Fruit fly (Drosophila melanogaster) whole organism, embryonic: Measurements from ENCODE around the gene ocn.

Experiments used
- ATbp ChIP-seq: fragments of 200-800 bp; sonication (Bioruptor generic); optimal IDR thresholded peaks from 2 replicates; lab custom pipeline; 2017; ENCODE audit warnings: missing biosample characterization, mild to moderate bottlenecking, missing genetic modification characterization, missing genetic modification reagents
- Awh ChIP-seq: fragments of 200-800 bp; sonication (Bioruptor generic); IDR thresholded peaks from 2 replicates; pipeline ENCODE4, ENCODE4 v1.3.6; 2022; ENCODE audit warnings: missing biosample characterization, missing genetic modification characterization
- CG1024 ChIP-seq: fragments of 200-800 bp; sonication (Bioruptor generic); IDR thresholded peaks from 2 replicates; pipeline ENCODE4 v1.3.6; 2022; ENCODE audit warnings: missing biosample characterization, missing genetic modification characterization
- CG11560 ChIP-seq: fragments of 200-800 bp; sonication (Bioruptor generic); IDR thresholded peaks from 3 replicates; pipeline ENCODE4 v1.3.6; 2022; ENCODE audit warnings: missing biosample characterization, missing genetic modification characterization
- CG11695 ChIP-seq: fragments of 200-800 bp; sonication (Bioruptor generic); IDR thresholded peaks from 3 replicates; pipeline ENCODE4 v1.3.6; 2022; ENCODE audit warnings: missing biosample characterization, missing genetic modification characterization
- CG12104 ChIP-seq: fragments of 200-800 bp; sonication (Bioruptor generic); optimal IDR thresholded peaks from 3 replicates; lab custom pipeline; 2016; ENCODE audit warnings: missing biosample characterization, missing genetic modification characterization
- CG14667 ChIP-seq: fragments of 200-800 bp; sonication (Bioruptor generic); IDR thresholded peaks from 2 replicates; pipeline ENCODE4 v1.3.6; 2022; ENCODE audit warnings: missing biosample characterization, missing genetic modification characterization
- CG15514 ChIP-seq: fragments of 200-800 bp; sonication (Bioruptor generic); optimal IDR thresholded peaks from 3 replicates; lab custom pipeline; 2017; ENCODE audit warnings: missing biosample characterization, missing genetic modification characterization, mild to moderate bottlenecking, moderate library complexity, missing genetic modification reagents
- CG17359 ChIP-seq: fragments of 200-800 bp; sonication (Bioruptor generic); optimal IDR thresholded peaks from 3 replicates; lab custom pipeline; 2018; ENCODE audit warnings: missing biosample characterization, mild to moderate bottlenecking, missing genetic modification characterization, moderate library complexity
- CG17361 ChIP-seq: fragments of 200-800 bp; sonication (Bioruptor generic); IDR thresholded peaks from 3 replicates; pipeline ENCODE4 v1.3.6; 2022; ENCODE audit warnings: missing biosample characterization, missing genetic modification characterization
- CG17385 ChIP-seq: fragments of 200-800 bp; sonication (Bioruptor generic); optimal IDR thresholded peaks from 3 replicates; lab custom pipeline; 2018; ENCODE audit warnings: missing biosample characterization, mild to moderate bottlenecking, missing genetic modification characterization
- CG18262 ChIP-seq: fragments of 200-800 bp; optimal IDR thresholded peaks from 3 replicates; lab custom pipeline; 2019; ENCODE audit warnings: missing biosample characterization, mild to moderate bottlenecking, missing genetic modification characterization, moderate library complexity
- CG3163 ChIP-seq: fragments of 200-800 bp; sonication (Bioruptor generic); optimal IDR thresholded peaks from 3 replicates; lab custom pipeline; 2016; ENCODE audit warnings: missing biosample characterization, missing genetic modification characterization
- CG33213 ChIP-seq: fragments of 200-800 bp; sonication (Bioruptor generic); optimal IDR thresholded peaks from 3 replicates; lab custom pipeline; 2016; ENCODE audit warnings: missing biosample characterization, missing genetic modification characterization
- CG34224 ChIP-seq: fragments of 200-800 bp; sonication (Bioruptor generic); IDR thresholded peaks from 3 replicates; pipeline ENCODE4 v1.3.6; 2022; ENCODE audit warnings: missing biosample characterization, missing genetic modification characterization; ENCODE audit not compliant: partially characterized antibody
- CG4424 ChIP-seq: fragments of 200-800 bp; sonication (Bioruptor generic); optimal IDR thresholded peaks from 3 replicates; lab custom pipeline; 2016; ENCODE audit warnings: missing biosample characterization, missing genetic modification characterization
- CG4730 ChIP-seq: fragments of 200-800 bp; sonication (Bioruptor generic); IDR thresholded peaks from 2 replicates; pipeline ENCODE4 v1.3.6; 2022; ENCODE audit warnings: missing biosample characterization, missing genetic modification characterization
- CG5245 ChIP-seq: fragments of 200-800 bp; sonication (Bioruptor generic); optimal IDR thresholded peaks from 3 replicates; lab custom pipeline; 2016; ENCODE audit warnings: missing biosample characterization, missing genetic modification characterization
- CG7372 ChIP-seq: fragments of 200-800 bp; sonication (Bioruptor generic); IDR thresholded peaks from 2 replicates; pipeline ENCODE4 v1.3.6; 2022; ENCODE audit warnings: missing biosample characterization, missing genetic modification characterization
- CG8089 ChIP-seq: fragments of 200-800 bp; sonication (Bioruptor generic); optimal IDR thresholded peaks from 3 replicates; lab custom pipeline; 2016; ENCODE audit warnings: missing biosample characterization, missing genetic modification characterization
- CG9817 ChIP-seq: fragments of 200-800 bp; sonication (Bioruptor generic); optimal IDR thresholded peaks from 2 replicates; lab custom pipeline; 2018; ENCODE audit warnings: missing biosample characterization, mild to moderate bottlenecking, missing genetic modification characterization, moderate library complexity
- CTCF ChIP-seq: fragments of 200-800 bp; sonication (Bioruptor generic); optimal IDR thresholded peaks from 2 replicates; lab custom pipeline; 2017; ENCODE audit warnings: missing biosample characterization, mild to moderate bottlenecking, missing genetic modification characterization, moderate library complexity
- Chrac-16 ChIP-seq: fragments of 200-800 bp; sonication (Bioruptor generic); optimal IDR thresholded peaks from 3 replicates; lab custom pipeline; 2016; ENCODE audit warnings: missing biosample characterization, missing genetic modification characterization
- Dad ChIP-seq: fragments of 200-800 bp; sonication (Bioruptor generic); optimal IDR thresholded peaks from 3 replicates; lab custom pipeline; 2016; ENCODE audit warnings: missing biosample characterization, missing genetic modification characterization
- Drgx ChIP-seq: fragments of 200-800 bp; sonication (Bioruptor generic); IDR thresholded peaks from 2 replicates; pipeline ENCODE4 v1.3.6; 2022; ENCODE audit warnings: missing biosample characterization, missing genetic modification characterization
- Ets65A ChIP-seq: fragments of 200-800 bp; sonication (Bioruptor generic); peaks from one replicate; lab custom pipeline; 2016; ENCODE audit warnings: missing biosample characterization, missing genetic modification characterization
- HLH54F ChIP-seq: fragments of 200-800 bp; sonication (Bioruptor generic); optimal IDR thresholded peaks from 3 replicates; lab custom pipeline; 2016; ENCODE audit warnings: missing biosample characterization, missing genetic modification characterization
- Hr39 ChIP-seq: fragments of >200 bp; optimal IDR thresholded peaks from 2 replicates; lab custom pipeline; 2017
- Hsf ChIP-seq: fragments of 200-800 bp; sonication (Bioruptor generic); optimal IDR thresholded peaks from 3 replicates; lab custom pipeline; 2016; ENCODE audit warnings: missing biosample characterization, missing genetic modification characterization
- NC2α ChIP-seq: fragments of 200-800 bp; sonication (Bioruptor generic); optimal IDR thresholded peaks from 2 replicates; lab custom pipeline; 2016; ENCODE audit warnings: missing biosample characterization, missing genetic modification characterization
- Oli ChIP-seq: fragments of 200-800 bp; sonication (Bioruptor generic); optimal IDR thresholded peaks from 2 replicates; lab custom pipeline; 2018; ENCODE audit warnings: missing biosample characterization, mild to moderate bottlenecking, missing genetic modification characterization, moderate library complexity
- Spps ChIP-seq: fragments of 200-800 bp; sonication (Bioruptor generic); optimal IDR thresholded peaks from 2 replicates; lab custom pipeline; 2018; ENCODE audit warnings: missing biosample characterization, mild to moderate bottlenecking, missing genetic modification characterization
- Stat92E ChIP-seq, 3 experiments: fragments of >200 bp in 2 of 3; fragments of 200-800 bp in 1 of 3; sonication (Bioruptor generic) in 1 of 3; optimal IDR thresholded peaks; 2 replicates each; lab custom pipeline; 2017 to 2019; ENCODE audit warnings: missing biosample characterization in 3 of 3, missing genetic modification characterization in 3 of 3, mild to moderate bottlenecking in 1 of 3, moderate library complexity in 1 of 3
- Tbp ChIP-seq: fragments of >200 bp; optimal IDR thresholded peaks from 2 replicates; lab custom pipeline; 2018; ENCODE audit warnings: missing biosample characterization, missing genetic modification characterization
- Xbp1 ChIP-seq: fragments of 200-800 bp; sonication (Bioruptor generic); optimal IDR thresholded peaks from 3 replicates; lab custom pipeline; 2016; ENCODE audit warnings: missing biosample characterization, mild to moderate bottlenecking, missing genetic modification characterization
- abd-A ChIP-seq: fragments of 200-800 bp; sonication (Bioruptor generic); optimal IDR thresholded peaks from 3 replicates; lab custom pipeline; 2019; ENCODE audit warnings: missing biosample characterization, mild to moderate bottlenecking, missing genetic modification characterization, moderate library complexity
- al ChIP-seq: fragments of 200-800 bp; sonication (Bioruptor generic); IDR thresholded peaks from 2 replicates; pipeline ENCODE4 v1.3.6; 2022; ENCODE audit warnings: missing biosample characterization, missing genetic modification characterization
- ap ChIP-seq: fragments of 200-800 bp; sonication (Bioruptor generic); IDR thresholded peaks from 2 replicates; pipeline ENCODE4 v1.3.6; 2022; ENCODE audit warnings: missing biosample characterization, missing genetic modification characterization
- bigmax ChIP-seq: fragments of 200-800 bp; sonication (Bioruptor generic); optimal IDR thresholded peaks from 2 replicates; lab custom pipeline; 2018; ENCODE audit warnings: missing biosample characterization, mild to moderate bottlenecking, missing genetic modification characterization
- chm ChIP-seq: fragments of 200-800 bp; sonication (Bioruptor generic); IDR thresholded peaks from 2 replicates; pipeline ENCODE4 v1.3.6; 2022; ENCODE audit warnings: missing biosample characterization, missing genetic modification characterization
- crp ChIP-seq, 2 experiments: fragments of 200-800 bp; sonication (Bioruptor generic); optimal IDR thresholded peaks; 2 replicates in 1 of 2; 3 replicates in 1 of 2; lab custom pipeline; 2017; ENCODE audit warnings: missing biosample characterization in 2 of 2, missing genetic modification characterization in 2 of 2, mild to moderate bottlenecking in 1 of 2, moderate library complexity in 1 of 2
- disco-r ChIP-seq: fragments of 200-800 bp; sonication (Bioruptor generic); optimal IDR thresholded peaks from 2 replicates; lab custom pipeline; 2016; ENCODE audit warnings: missing biosample characterization, missing genetic modification characterization
- esg ChIP-seq: fragments of 200-800 bp; sonication (Bioruptor generic); conservative IDR thresholded peaks from 2 replicates; pipeline ENCODE4 v1.3.6; 2022; ENCODE audit warnings: missing biosample characterization, missing genetic modification characterization
- fru ChIP-seq: fragments of >200 bp; optimal IDR thresholded peaks from 2 replicates; lab custom pipeline; 2017
- lab ChIP-seq: fragments of 200-800 bp; sonication (Bioruptor generic); optimal IDR thresholded peaks from 3 replicates; lab custom pipeline; 2017; ENCODE audit warnings: missing biosample characterization, missing genetic modification characterization, mild to moderate bottlenecking, moderate library complexity, missing genetic modification reagents
- lbe ChIP-seq: fragments of 200-800 bp; sonication (Bioruptor generic); optimal IDR thresholded peaks from 2 replicates; lab custom pipeline; 2016; ENCODE audit warnings: missing biosample characterization, mild to moderate bottlenecking, missing genetic modification characterization
- phol ChIP-seq: fragments of 200-800 bp; sonication (Bioruptor generic); optimal IDR thresholded peaks from 3 replicates; lab custom pipeline; 2018; ENCODE audit warnings: missing biosample characterization, mild to moderate bottlenecking, missing genetic modification characterization, moderate library complexity
- pum ChIP-seq: fragments of 200-800 bp; sonication (Bioruptor generic); optimal IDR thresholded peaks from 2 replicates; lab custom pipeline; 2016; ENCODE audit warnings: missing biosample characterization, missing genetic modification characterization
- sim ChIP-seq: fragments of 200-800 bp; sonication (Bioruptor generic); IDR thresholded peaks from 2 replicates; pipeline ENCODE4 v1.3.6; 2022; ENCODE audit warnings: missing biosample characterization, missing genetic modification characterization
- sisA ChIP-seq: fragments of 200-800 bp; sonication (Bioruptor generic); IDR thresholded peaks from 2 replicates; pipeline ENCODE4 v1.3.6; 2022; ENCODE audit warnings: missing biosample characterization, missing genetic modification characterization
- slp2 ChIP-seq: fragments of 200-800 bp; sonication (Bioruptor generic); optimal IDR thresholded peaks from 2 replicates; lab custom pipeline; 2016; ENCODE audit warnings: missing biosample characterization, missing genetic modification characterization
- sob ChIP-seq: fragments of 200-800 bp; sonication (Bioruptor generic); IDR thresholded peaks from 2 replicates; pipeline ENCODE4 v1.3.6; 2022; ENCODE audit warnings: missing biosample characterization, missing genetic modification characterization
- sr ChIP-seq: fragments of 200-800 bp; sonication (Bioruptor generic); IDR thresholded peaks from 3 replicates; pipeline ENCODE4 v1.3.6; 2022; ENCODE audit warnings: missing biosample characterization, missing genetic modification characterization
- unc-4 ChIP-seq: fragments of 200-800 bp; sonication (Bioruptor generic); IDR thresholded peaks from 2 replicates; pipeline ENCODE4 v1.3.6; 2022; ENCODE audit warnings: missing biosample characterization, missing genetic modification characterization; ENCODE audit not compliant: partially characterized antibody

The ocn gene

dm6 chr3R:30021009-30021408, 16.5 kb downstream of the ocn start (continued):
- 0 out of 3 replicates have a peak, but pooled peaks have one; percentile 16 for TF ChIP-seq CG17361 (GFP tag; lab: Robert Waterston, UW)
- TF ChIP-seq CG33213, result no peak
- TF ChIP-seq CG8089 (GFP tag; lab: Kevin White, UChicago), result no peak
- TF ChIP-seq Chrac-16 (GFP tag; lab: Kevin White, UChicago), result no peak
- peak; percentile 29; the same call in 1 of the 2 replicates for TF ChIP-seq sisA (GFP tag; lab: Robert Waterston, UW)
- peak; percentile 29 for TF ChIP-seq Xbp1 (GFP tag; lab: Kevin White, UChicago)
- no peak for TF ChIP-seq CTCF (GFP tag; lab: Kevin White, UChicago)
- TF ChIP-seq CG14667 (GFP tag; lab: Robert Waterston, UW), result no peak
- no peak for TF ChIP-seq disco-r (GFP tag; lab: Kevin White, UChicago)
- no peak for TF ChIP-seq Stat92E (GFP tag; optimal IDR thresholded peaks at IDR 0.05; lab: Kevin White, UChicago)
- 0 out of 2 replicates have a peak, but pooled peaks have one; percentile 27 for TF ChIP-seq CG4730 (GFP tag; lab: Robert Waterston, UW)
- no peak for TF ChIP-seq lbe (GFP tag; lab: Kevin White, UChicago)
- TF ChIP-seq fru (lab: Kevin White, UChicago), result no peak
- TF ChIP-seq Tbp, result no peak
- peak; percentile 32 for TF ChIP-seq CG18262
- TF ChIP-seq CG7372, result no peak
- no peak for TF ChIP-seq esg (GFP tag; lab: Robert Waterston, UW)
- no peak for TF ChIP-seq Dad (GFP tag; lab: Kevin White, UChicago)
- TF ChIP-seq CG15514 (GFP tag; lab: Kevin White, UChicago), result no peak
- no peak for TF ChIP-seq chm (GFP tag; lab: Robert Waterston, UW)
- peak; percentile 33 for TF ChIP-seq Oli (tag; lab: Kevin White, UChicago)
- no peak for TF ChIP-seq Spps
- no peak for TF ChIP-seq sim (GFP tag; lab: Robert Waterston, UW)
- no peak for TF ChIP-seq pum (GFP tag; lab: Kevin White, UChicago)
- no peak for TF ChIP-seq CG11695 (GFP tag; lab: Robert Waterston, UW)
- TF ChIP-seq crp (GFP tag; optimal IDR thresholded peaks at IDR 0.05; lab: Kevin White, UChicago), result no peak
- no peak for TF ChIP-seq Ets65A (GFP tag; lab: Kevin White, UChicago)
- no peak for TF ChIP-seq HLH54F (GFP tag; lab: Kevin White, UChicago)
- no peak for TF ChIP-seq Hr39
- peak; percentile 13 for TF ChIP-seq lab (GFP tag; lab: Kevin White, UChicago)
- TF ChIP-seq slp2 (GFP tag; lab: Kevin White, UChicago), result no peak
- TF ChIP-seq CG4424, result peak; percentile 29
- no peak for TF ChIP-seq CG1024
- peak; percentile 30 for TF ChIP-seq phol
- no peak for TF ChIP-seq CG3163 (GFP tag; lab: Kevin White, UChicago)
- TF ChIP-seq al (GFP tag; lab: Robert Waterston, UW), result no peak
- no peak for TF ChIP-seq CG11560 (tag; lab: Robert Waterston, UW)
- no peak for TF ChIP-seq abd-A (tag; lab: Kevin White, UChicago)
- TF ChIP-seq CG34224, result no peak
- TF ChIP-seq unc-4 (GFP tag; lab: Robert Waterston, UW), result no peak
- no peak for TF ChIP-seq bigmax (GFP tag; lab: Kevin White, UChicago)
- peak; percentile 17 for TF ChIP-seq CG9817 (tag; lab: Kevin White, UChicago)
- TF ChIP-seq CG17359, result peak; percentile 22
- TF ChIP-seq ap (GFP tag; lab: Robert Waterston, UW), result 0 out of 2 replicates have a peak, but pooled peaks have one; percentile 8
- TF ChIP-seq CG5245 (GFP tag; lab: Kevin White, UChicago), result no peak
- no peak for TF ChIP-seq sob (GFP tag; lab: Robert Waterston, UW)
- no peak for TF ChIP-seq CG12104 (GFP tag; lab: Kevin White, UChicago)
- TF ChIP-seq sr (GFP tag; lab: Robert Waterston, UW), result no peak
- TF ChIP-seq Awh (GFP tag; lab: Robert Waterston, UW), result 0 out of 2 replicates have a peak, but pooled peaks have one; percentile 46
- peak; percentile 45 for TF ChIP-seq ATbp (GFP tag; lab: Kevin White, UChicago)
- TF ChIP-seq CG17385 (GFP tag; lab: Kevin White, UChicago), result no peak
- no peak for TF ChIP-seq NC2α (GFP tag; lab: Kevin White, UChicago)
- no peak for TF ChIP-seq Hsf (GFP tag; lab: Kevin White, UChicago)
- TF ChIP-seq Drgx (GFP tag; lab: Robert Waterston, UW), result peak; percentile 65
